Fruit fly (Drosophila melanogaster) whole organism, embryonic: ENCODE results near the gene CG8128.

Experiments
- Adf1 ChIP-seq: fragments of 200-800 bp; sonication (Bioruptor generic); IDR thresholded peaks from 2 replicates; pipeline ENCODE4 v1.3.6; 2022; ENCODE audit warnings: missing biosample characterization, missing genetic modification characterization
- B-H1 ChIP-seq: fragments of 200-800 bp; sonication (Bioruptor generic); IDR thresholded peaks from 3 replicates; pipeline ENCODE4 v1.3.6; 2022; ENCODE audit warnings: missing biosample characterization, missing genetic modification characterization
- Blimp-1 ChIP-seq: fragments of 200-800 bp; sonication (Bioruptor generic); optimal IDR thresholded peaks from 3 replicates; lab custom pipeline; 2018; ENCODE audit warnings: missing biosample characterization, missing genetic modification characterization, mild to moderate bottlenecking, moderate library complexity, missing genetic modification reagents
- CG10321 ChIP-seq: fragments of 200-800 bp; sonication (Bioruptor generic); IDR thresholded peaks from 2 replicates; pipeline ENCODE4 v1.3.6; 2022; ENCODE audit warnings: missing biosample characterization, missing genetic modification characterization
- CG10565 ChIP-seq: fragments of 200-800 bp; sonication (Bioruptor generic); optimal IDR thresholded peaks from 3 replicates; lab custom pipeline; 2016; ENCODE audit warnings: missing biosample characterization, mild to moderate bottlenecking, missing genetic modification characterization
- CG11247 ChIP-seq: fragments of 200-800 bp; sonication (Bioruptor generic); IDR thresholded peaks from 2 replicates; pipeline ENCODE4 v1.3.6; 2022; ENCODE audit warnings: missing biosample characterization, missing genetic modification characterization
- CG11560 ChIP-seq: fragments of 200-800 bp; sonication (Bioruptor generic); IDR thresholded peaks from 3 replicates; pipeline ENCODE4 v1.3.6; 2022; ENCODE audit warnings: missing biosample characterization, missing genetic modification characterization
- CG12236 ChIP-seq: fragments of 200-800 bp; sonication (Bioruptor generic); optimal IDR thresholded peaks from 2 replicates; lab custom pipeline; 2016; ENCODE audit warnings: missing biosample characterization, missing genetic modification characterization
- CG14050 ChIP-seq: fragments of 200-800 bp; sonication (Bioruptor generic); IDR thresholded peaks from 3 replicates; pipeline ENCODE4 v1.3.6; 2022; ENCODE audit warnings: missing biosample characterization, missing genetic modification characterization
- CG14441 ChIP-seq: fragments of 200-800 bp; sonication (Bioruptor generic); IDR thresholded peaks from 2 replicates; pipeline ENCODE4 v1.3.6; 2022; ENCODE audit warnings: missing biosample characterization, missing genetic modification characterization
- CG14710 ChIP-seq: fragments of 200-800 bp; sonication (Bioruptor generic); optimal IDR thresholded peaks from 3 replicates; lab custom pipeline; 2019; ENCODE audit warnings: missing biosample characterization, mild to moderate bottlenecking, missing genetic modification characterization, moderate library complexity
- CG14860 ChIP-seq: fragments of 200-800 bp; sonication (Bioruptor generic); IDR thresholded peaks from 3 replicates; pipeline ENCODE4 v1.3.6; 2022; ENCODE audit warnings: missing biosample characterization, missing genetic modification characterization; ENCODE audit not compliant: partially characterized antibody
- CG14965 ChIP-seq: fragments of 200-800 bp; sonication (Bioruptor generic); optimal IDR thresholded peaks from 2 replicates; lab custom pipeline; 2016; ENCODE audit warnings: missing biosample characterization, missing genetic modification characterization, borderline replicate concordance
- CG1529 ChIP-seq: fragments of 200-800 bp; sonication (Bioruptor generic); optimal IDR thresholded peaks from 3 replicates; lab custom pipeline; 2018; ENCODE audit warnings: missing biosample characterization, missing genetic modification characterization
- CG1602 ChIP-seq: fragments of 200-800 bp; sonication (Bioruptor generic); optimal IDR thresholded peaks from 3 replicates; lab custom pipeline; 2016; ENCODE audit warnings: missing biosample characterization, missing genetic modification characterization
- CG1647 ChIP-seq: fragments of 200-800 bp; sonication (Bioruptor generic); optimal IDR thresholded peaks from 3 replicates; lab custom pipeline; 2016; ENCODE audit warnings: missing biosample characterization, missing genetic modification characterization
- CG17361 ChIP-seq: fragments of 200-800 bp; sonication (Bioruptor generic); IDR thresholded peaks from 3 replicates; pipeline ENCODE4 v1.3.6; 2022; ENCODE audit warnings: missing biosample characterization, missing genetic modification characterization
- CG17385 ChIP-seq: fragments of 200-800 bp; sonication (Bioruptor generic); optimal IDR thresholded peaks from 3 replicates; lab custom pipeline; 2018; ENCODE audit warnings: missing biosample characterization, mild to moderate bottlenecking, missing genetic modification characterization
- CG1832 ChIP-seq: fragments of 200-800 bp; sonication (Bioruptor generic); optimal IDR thresholded peaks from 2 replicates; lab custom pipeline; 2017; ENCODE audit warnings: missing biosample characterization, mild to moderate bottlenecking, missing genetic modification characterization, inconsistent platforms
- CG2129 ChIP-seq: fragments of 200-800 bp; sonication (Bioruptor generic); IDR thresholded peaks from 2 replicates; pipeline ENCODE4 v1.3.6; 2022; ENCODE audit warnings: missing biosample characterization, missing genetic modification characterization; ENCODE audit not compliant: partially characterized antibody
- CG30403 ChIP-seq: fragments of 200-800 bp; sonication (Bioruptor generic); optimal IDR thresholded peaks from 3 replicates; lab custom pipeline; 2016; ENCODE audit warnings: missing biosample characterization, missing genetic modification characterization
- CG34376 ChIP-seq: fragments of 200-800 bp; sonication (Bioruptor generic); optimal IDR thresholded peaks from 2 replicates; lab custom pipeline; 2018; ENCODE audit warnings: missing biosample characterization, mild to moderate bottlenecking, missing genetic modification characterization
- CG3995 ChIP-seq: fragments of 200-800 bp; sonication (Bioruptor generic); optimal IDR thresholded peaks from 3 replicates; lab custom pipeline; 2016; ENCODE audit warnings: missing biosample characterization, missing genetic modification characterization
- CG6272 ChIP-seq: fragments of 200-800 bp; sonication (Bioruptor generic); IDR thresholded peaks from 2 replicates; pipeline ENCODE4 v1.3.6; 2022; ENCODE audit warnings: missing biosample characterization, missing genetic modification characterization
- Fer2 ChIP-seq: fragments of 200-800 bp; sonication (Bioruptor generic); optimal IDR thresholded peaks from 2 replicates; lab custom pipeline; 2018; ENCODE audit warnings: missing biosample characterization, mild to moderate bottlenecking, missing genetic modification characterization, moderate library complexity
- GATAe ChIP-seq: fragments of 200-800 bp; sonication (Bioruptor generic); conservative IDR thresholded peaks from 2 replicates; pipeline ENCODE4 v1.3.6; 2022; ENCODE audit warnings: missing biosample characterization, missing genetic modification characterization
- HLH4C ChIP-seq: fragments of 200-800 bp; sonication (Bioruptor generic); IDR thresholded peaks from 3 replicates; pipeline ENCODE4 v1.3.6; 2022; ENCODE audit warnings: missing biosample characterization, missing genetic modification characterization; ENCODE audit not compliant: partially characterized antibody
- HmgZ ChIP-seq: fragments of 200-800 bp; sonication (Bioruptor generic); optimal IDR thresholded peaks from 2 replicates; lab custom pipeline; 2018; ENCODE audit warnings: missing biosample characterization, mild to moderate bottlenecking, missing genetic modification characterization
- NFAT ChIP-seq: fragments of 200-800 bp; sonication (Bioruptor generic); IDR thresholded peaks from 2 replicates; pipeline ENCODE4 v1.3.6; 2022; ENCODE audit warnings: missing biosample characterization, missing genetic modification characterization
- Rx ChIP-seq: fragments of 200-800 bp; sonication (Bioruptor generic); IDR thresholded peaks from 2 replicates; pipeline ENCODE4 v1.3.6; 2022; ENCODE audit warnings: missing biosample characterization, missing genetic modification characterization
- TFAM ChIP-seq: fragments of 200-800 bp; sonication (Bioruptor generic); optimal IDR thresholded peaks from 2 replicates; lab custom pipeline; 2017; ENCODE audit warnings: missing biosample characterization, missing genetic modification characterization, inconsistent platforms
- abd-A ChIP-seq: fragments of 200-800 bp; sonication (Bioruptor generic); optimal IDR thresholded peaks from 3 replicates; lab custom pipeline; 2019; ENCODE audit warnings: missing biosample characterization, mild to moderate bottlenecking, missing genetic modification characterization, moderate library complexity
- ara ChIP-seq: fragments of 200-800 bp; sonication (Bioruptor generic); IDR thresholded peaks from 2 replicates; pipeline ENCODE4 v1.3.6; 2022; ENCODE audit warnings: missing biosample characterization, missing genetic modification characterization
- ase ChIP-seq: fragments of 200-800 bp; sonication (Bioruptor generic); IDR thresholded peaks from 3 replicates; pipeline ENCODE4 v1.3.6; 2022; ENCODE audit warnings: missing biosample characterization, missing genetic modification characterization
- btn ChIP-seq: fragments of 200-800 bp; sonication (Bioruptor generic); optimal IDR thresholded peaks from 2 replicates; lab custom pipeline; 2016; ENCODE audit warnings: missing biosample characterization, missing genetic modification characterization
- cad ChIP-seq: fragments of >200 bp; optimal IDR thresholded peaks from 2 replicates; lab custom pipeline; 2017; ENCODE audit warnings: missing biosample characterization, missing genetic modification characterization
- chn ChIP-seq: fragments of 200-800 bp; sonication (Bioruptor generic); optimal IDR thresholded peaks from 2 replicates; lab custom pipeline; 2016; ENCODE audit warnings: missing biosample characterization, missing genetic modification characterization
- cwo ChIP-seq: fragments of 200-800 bp; sonication (Bioruptor generic); optimal IDR thresholded peaks from 3 replicates; lab custom pipeline; 2017; ENCODE audit warnings: missing biosample characterization, missing genetic modification characterization, mild to moderate bottlenecking, moderate library complexity, missing genetic modification reagents
- ems ChIP-seq: fragments of 200-800 bp; sonication (Bioruptor generic); optimal IDR thresholded peaks from 3 replicates; lab custom pipeline; 2016; ENCODE audit warnings: missing biosample characterization, missing genetic modification characterization
- ewg ChIP-seq: fragments of 200-800 bp; sonication (Bioruptor generic); optimal IDR thresholded peaks from 3 replicates; lab custom pipeline; 2017; ENCODE audit warnings: mild to moderate bottlenecking, missing biosample characterization, missing genetic modification reagents, missing genetic modification characterization
- ftz-f1 ChIP-seq: fragments of 200-800 bp; sonication (Bioruptor generic); optimal IDR thresholded peaks from 2 replicates; lab custom pipeline; 2016; ENCODE audit warnings: missing biosample characterization, missing genetic modification characterization
- grau ChIP-seq: fragments of 200-800 bp; optimal IDR thresholded peaks from 3 replicates; lab custom pipeline; 2019; ENCODE audit warnings: missing biosample characterization, mild to moderate bottlenecking, missing genetic modification characterization, moderate library complexity
- hth ChIP-seq: fragments of >200 bp; optimal IDR thresholded peaks from 2 replicates; lab custom pipeline; 2017; ENCODE audit warnings: inconsistent platforms
- kni ChIP-seq: fragments of 200-800 bp; sonication (Bioruptor generic); optimal IDR thresholded peaks from 3 replicates; lab custom pipeline; 2017; ENCODE audit warnings: mild to moderate bottlenecking, missing biosample characterization, missing genetic modification reagents, missing genetic modification characterization
- lbe ChIP-seq: fragments of 200-800 bp; sonication (Bioruptor generic); optimal IDR thresholded peaks from 2 replicates; lab custom pipeline; 2016; ENCODE audit warnings: missing biosample characterization, mild to moderate bottlenecking, missing genetic modification characterization
- salm ChIP-seq: fragments of 200-800 bp; sonication (Bioruptor generic); optimal IDR thresholded peaks from 2 replicates; lab custom pipeline; 2018; ENCODE audit warnings: missing biosample characterization, mild to moderate bottlenecking, missing genetic modification characterization
- slbo ChIP-seq: fragments of 200-800 bp; sonication (Bioruptor generic); IDR thresholded peaks from 2 replicates; pipeline ENCODE4 v1.3.6; 2022; ENCODE audit warnings: missing biosample characterization, missing genetic modification characterization
- sna ChIP-seq: fragments of 200-800 bp; sonication (Bioruptor generic); IDR thresholded peaks from 2 replicates; pipeline ENCODE4 v1.3.6; 2022; ENCODE audit warnings: missing biosample characterization, missing genetic modification characterization; ENCODE audit not compliant: partially characterized antibody
- sqz ChIP-seq: fragments of 200-800 bp; sonication (Bioruptor generic); optimal IDR thresholded peaks from 3 replicates; lab custom pipeline; 2018; ENCODE audit warnings: missing biosample characterization, mild to moderate bottlenecking, missing genetic modification characterization
- tna ChIP-seq: fragments of 200-800 bp; sonication (Bioruptor generic); IDR thresholded peaks from 2 replicates; pipeline ENCODE4 v1.3.6; 2022; ENCODE audit warnings: missing biosample characterization, missing genetic modification characterization; ENCODE audit not compliant: partially characterized antibody
- trh ChIP-seq: fragments of 200-800 bp; sonication (Bioruptor generic); optimal IDR thresholded peaks from 2 replicates; lab custom pipeline; 2016; ENCODE audit warnings: missing biosample characterization, missing genetic modification characterization
- z ChIP-seq: fragments of 200-800 bp; sonication (Bioruptor generic); IDR thresholded peaks from 3 replicates; pipeline ENCODE4 v1.3.6; 2022; ENCODE audit warnings: missing biosample characterization, missing genetic modification characterization

Gene CG8128

DNA sequence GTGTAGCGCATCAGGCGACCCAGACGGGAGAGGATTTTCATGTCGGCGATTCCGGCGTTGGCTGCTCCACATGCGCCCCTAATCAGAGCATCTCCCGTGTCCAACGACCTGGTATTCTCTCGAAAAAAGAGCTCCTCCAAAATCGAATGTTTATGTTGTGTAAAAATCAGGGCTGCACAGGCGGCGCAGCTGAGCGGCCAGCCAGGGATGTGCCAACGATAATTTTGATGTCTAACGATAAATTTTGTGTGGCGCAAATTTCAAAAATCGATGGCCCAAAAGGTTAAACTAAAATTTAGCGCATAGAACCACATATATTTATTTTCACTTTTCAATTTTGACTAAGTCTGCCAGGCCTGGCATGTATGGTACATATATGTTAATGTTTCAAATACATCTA is 3.8 kb downstream of the CG8128 start, which contains the start of gene CG9240 (continued):
- TF ChIP-seq HLH4C (GFP tag; lab: Robert Waterston, UW) (peak; percentile 35; the same call in 1 of the 3 replicates), CG14441 (no peak), CG2129 (GFP tag; lab: Robert Waterston, UW) (no peak), cwo (GFP tag; lab: Kevin White, UChicago) (no peak), TFAM (GFP tag; lab: Kevin White, UChicago) (no peak), CG11560 (tag; lab: Robert Waterston, UW) (no peak), sna (GFP tag; lab: Robert Waterston, UW) (no peak), CG10565 (GFP tag; lab: Kevin White, UChicago) (no peak), CG10321 (no peak), hth (lab: Kevin White, UChicago) (no peak), ewg (GFP tag; lab: Kevin White, UChicago) (no peak), CG3995 (GFP tag; lab: Kevin White, UChicago) (peak; percentile 28), CG1832 (GFP tag; lab: Kevin White, UChicago) (no peak), slbo (GFP tag; lab: Robert Waterston, UW) (0 out of 2 replicates have a peak, but pooled peaks have one; percentile 28), NFAT (GFP tag; lab: Robert Waterston, UW) (no peak), z (no peak), sqz (GFP tag; lab: Kevin White, UChicago) (no peak), CG17361 (no peak), CG14050 (GFP tag; lab: Robert Waterston, UW) (no peak), kni (no peak), Fer2 (tag; lab: Kevin White, UChicago) (no peak), HmgZ (tag; lab: Kevin White, UChicago) (peak; percentile 44), CG1647 (GFP tag; lab: Kevin White, UChicago) (no peak), salm (no peak), lbe (GFP tag; lab: Kevin White, UChicago) (no peak), ftz-f1 (GFP tag; lab: Kevin White, UChicago) (no peak), CG12236 (no peak), CG1602 (GFP tag; lab: Kevin White, UChicago) (no peak), trh (GFP tag; lab: Kevin White, UChicago) (no peak), GATAe (GFP tag; lab: Robert Waterston, UW) (no peak), CG14860 (GFP tag; lab: Robert Waterston, UW) (no peak), cad (no peak), CG11247 (GFP tag; lab: Robert Waterston, UW) (no peak), CG14710 (tag; lab: Kevin White, UChicago) (peak; percentile 10), Adf1 (0 out of 2 replicates have a peak, but pooled peaks have one; percentile 14), CG17385 (no peak), grau (tag; lab: Kevin White, UChicago) (no peak), CG1529 (GFP tag; lab: Kevin White, UChicago) (no peak), btn (GFP tag; lab: Kevin White, UChicago) (no peak), ara (GFP tag; lab: Robert Waterston, UW) (no peak), Blimp-1 (no peak), abd-A (no peak), tna (GFP tag; lab: Robert Waterston, UW) (no peak), CG34376 (GFP tag; lab: Kevin White, UChicago) (no peak), B-H1 (GFP tag; lab: Robert Waterston, UW) (no peak), CG30403 (GFP tag; lab: Kevin White, UChicago) (no peak), chn (GFP tag; lab: Kevin White, UChicago) (no peak), CG6272 (GFP tag; lab: Robert Waterston, UW) (no peak), Rx (GFP tag; lab: Robert Waterston, UW) (no peak), ase (GFP tag; lab: Robert Waterston, UW) (no peak), ems (GFP tag; lab: Kevin White, UChicago) (no peak), CG14965 (GFP tag; lab: Kevin White, UChicago) (no peak)
